Fruit fly (Drosophila melanogaster): ENCODE results near the gene CG44261.

The CG44261 gene

dm6 chr3R:9434543-9435407 is 26.8 kb upstream of the CG44261 start (continued):
- peak; percentile 87 for TF ChIP-seq CG8119 (GFP tag; IDR thresholded peaks at IDR 0.05)
- TF ChIP-seq CG8319 (GFP tag; optimal IDR thresholded peaks at IDR 0.05), result no peak
- peak; percentile 38 for TF ChIP-seq CG6792 (GFP tag; optimal IDR thresholded peaks at IDR 0.05)
- peak; percentile 17 for TF ChIP-seq CG34406 (GFP tag; optimal IDR thresholded peaks at IDR 0.05)
- peak; percentile 85 for TF ChIP-seq CG6276 (GFP tag; optimal IDR thresholded peaks at IDR 0.05)
- TF ChIP-seq Sox14 (GFP tag; optimal IDR thresholded peaks at IDR 0.05), result peak; percentile 39
- TF ChIP-seq CG4318 (GFP tag; optimal IDR thresholded peaks at IDR 0.05), result peak; percentile 67
- TF ChIP-seq CG16779 (tag; optimal IDR thresholded peaks at IDR 0.05), result peak; percentile 38
- peak; percentile 4 for TF ChIP-seq vri (GFP tag; optimal IDR thresholded peaks at IDR 0.05)
- TF ChIP-seq CG9139 (GFP tag; optimal IDR thresholded peaks at IDR 0.05), result no peak
- TF ChIP-seq Eip75B (GFP tag; optimal IDR thresholded peaks at IDR 0.05), result peak; percentile 48
- TF ChIP-seq CG7368 (GFP tag; optimal IDR thresholded peaks at IDR 0.05), result peak; percentile 31
- peak; percentile 41 for TF ChIP-seq esn (GFP tag; optimal IDR thresholded peaks at IDR 0.05)
- TF ChIP-seq CG32006 (GFP tag; optimal IDR thresholded peaks at IDR 0.05), result peak; percentile 85
- peak; percentile 48 for TF ChIP-seq acj6 (GFP tag; optimal IDR thresholded peaks at IDR 0.05)
- TF ChIP-seq CG31627 (GFP tag; optimal IDR thresholded peaks at IDR 0.05), result no peak
- TF ChIP-seq svp (GFP tag), result peak; percentile 60
- 0 out of 3 replicates have a peak, but pooled peaks have one; percentile 30 for TF ChIP-seq CG6163 (GFP tag; IDR thresholded peaks at IDR 0.05)
- peak; percentile 2 for TF ChIP-seq spab (GFP tag; optimal IDR thresholded peaks at IDR 0.05)
- TF ChIP-seq eg (GFP tag; IDR thresholded peaks at IDR 0.05), result peak; percentile 95

DNA sequence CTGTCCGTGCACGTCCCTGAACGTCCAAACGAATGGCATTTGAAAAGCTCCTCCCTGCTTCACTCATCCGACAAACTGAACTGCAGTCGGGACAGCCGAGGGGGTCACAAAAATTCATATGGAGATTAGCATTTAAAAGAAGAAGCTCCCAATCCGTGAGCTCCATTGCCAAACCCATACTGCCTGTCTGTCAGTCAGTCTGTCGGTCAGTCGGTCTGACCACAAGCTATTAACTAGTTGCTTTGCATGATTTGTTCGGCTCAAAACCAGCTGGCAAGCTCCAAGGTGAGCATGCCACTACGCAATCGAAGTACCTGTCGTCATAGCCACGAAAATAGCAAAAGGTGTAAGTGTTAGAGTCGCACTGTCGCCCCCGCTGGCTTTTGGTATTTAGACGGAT is 25.8 kb upstream of the CG44261 start:
- TF ChIP-seq CG6792 (GFP tag; optimal IDR thresholded peaks at IDR 0.05) (no peak), spab (GFP tag; optimal IDR thresholded peaks at IDR 0.05) (no peak), pdm3 (GFP tag; optimal IDR thresholded peaks at IDR 0.05) (no peak), OdsH (GFP tag; optimal IDR thresholded peaks at IDR 0.05) (no peak), CG31627 (GFP tag; optimal IDR thresholded peaks at IDR 0.05) (no peak), dsx (GFP tag; optimal IDR thresholded peaks at IDR 0.05; ENCODE audit: poor library complexity, severe bottlenecking) (no peak)

- TF ChIP-seq CG8632 (GFP tag; optimal IDR thresholded peaks at IDR 0.05), result no peak
- peak; percentile 27 for TF ChIP-seq Eip78C (GFP tag)
These were observed 25.3 kb upstream of the CG44261 start for dm6 chr3R:9433270-9433669.

DNA sequence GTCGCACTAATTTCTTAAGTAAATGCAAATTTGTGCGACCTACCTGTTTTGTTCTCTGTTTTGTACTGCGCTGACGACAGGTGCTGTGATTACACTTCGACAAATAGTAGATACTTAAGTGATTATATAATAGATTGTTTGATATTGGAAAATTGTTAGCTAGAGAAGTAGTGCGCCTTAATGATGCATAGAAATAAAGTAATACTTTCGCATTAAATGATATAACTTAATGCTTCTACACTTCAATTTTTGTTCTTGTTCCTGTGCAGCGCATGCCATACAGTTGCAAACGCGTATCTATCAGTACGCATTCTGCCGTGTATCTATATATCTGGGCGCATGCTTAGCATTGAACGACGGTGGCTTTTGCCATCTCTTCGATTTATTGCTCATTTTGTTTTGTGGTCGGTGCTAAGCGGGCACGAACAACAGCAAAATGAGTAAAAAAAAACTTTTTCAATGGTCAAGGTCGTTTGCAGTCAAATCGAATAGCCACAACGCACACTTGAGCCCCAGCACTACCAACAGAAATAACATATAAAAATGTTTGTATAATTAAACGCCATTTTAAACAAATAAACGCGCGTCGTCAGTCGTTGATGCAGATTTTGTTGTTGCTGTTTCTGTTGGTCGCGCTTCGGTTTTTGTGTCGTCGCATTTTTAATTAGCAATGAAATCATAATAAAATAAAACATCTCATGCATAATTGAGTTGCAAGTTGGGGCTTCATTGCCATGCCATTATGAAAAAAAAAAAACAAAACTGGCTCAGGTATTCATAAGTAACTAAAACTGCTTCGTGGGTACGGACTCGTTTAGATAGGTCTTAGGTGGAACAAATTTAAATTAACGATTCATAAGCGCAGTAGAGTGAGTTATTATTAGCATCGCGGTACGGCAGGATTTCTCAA is 22.6 kb upstream of the CG44261 start:
- TF ChIP-seq Eip78C (GFP tag) (peak; percentile 37), vri (GFP tag; optimal IDR thresholded peaks at IDR 0.05) (no peak), Lpt (GFP tag; optimal IDR thresholded peaks at IDR 0.05) (peak; percentile 17), CG10669 (GFP tag; optimal IDR thresholded peaks at IDR 0.05) (no peak), Sox102F (GFP tag; optimal IDR thresholded peaks at IDR 0.05) (no peak), pdm3 (GFP tag; optimal IDR thresholded peaks at IDR 0.05) (peak; percentile 2), CG8319 (GFP tag; optimal IDR thresholded peaks at IDR 0.05) (no peak), Ets96B (tag; optimal IDR thresholded peaks at IDR 0.05) (peak; percentile 7), CG32006 (GFP tag; optimal IDR thresholded peaks at IDR 0.05) (peak; percentile 53), esn (GFP tag; optimal IDR thresholded peaks at IDR 0.05) (no peak), net (GFP tag; optimal IDR thresholded peaks at IDR 0.05) (peak; percentile 32), Sox14 (GFP tag; optimal IDR thresholded peaks at IDR 0.05) (peak; percentile 10), fd59A (GFP tag; optimal IDR thresholded peaks at IDR 0.05) (no peak), lz (GFP tag; optimal IDR thresholded peaks at IDR 0.05) (no peak), CG11294 (GFP tag; IDR thresholded peaks at IDR 0.05) (no peak), CG3032 (tag; optimal IDR thresholded peaks at IDR 0.05) (no peak), CG9139 (GFP tag; optimal IDR thresholded peaks at IDR 0.05) (no peak), Hr4 (GFP tag; optimal IDR thresholded peaks at IDR 0.05) (peak; percentile 50), Hr38 (GFP tag; optimal IDR thresholded peaks at IDR 0.05) (no peak), Ets21C (GFP tag; optimal IDR thresholded peaks at IDR 0.05) (no peak), Gug (GFP tag; IDR thresholded peaks at IDR 0.05) (peak; percentile 26; the same call in 1 of the 2 replicates), CG3919 (GFP tag; optimal IDR thresholded peaks at IDR 0.05) (peak; percentile 24), Smox (GFP tag; optimal IDR thresholded peaks at IDR 0.05) (no peak), CG11762 (GFP tag; optimal IDR thresholded peaks at IDR 0.05; ENCODE audit: insufficient read depth) (no peak), CG11902 (GFP tag; optimal IDR thresholded peaks at IDR 0.05) (no peak), CG6163 (GFP tag; IDR thresholded peaks at IDR 0.05) (0 out of 3 replicates have a peak, but pooled peaks have one; percentile 10), acj6 (GFP tag; optimal IDR thresholded peaks at IDR 0.05) (no peak)
